Fruit fly (Drosophila melanogaster) whole organism, prepupa: ENCODE results near the gene Ns1.
A peak's percentile ranks its signal among the peaks of the same experiment; 100 is the strongest.

ENCODE experiments used
- CG10631 ChIP-seq: fragments of 200-800 bp; sonication (Bioruptor generic); optimal IDR thresholded peaks from 2 replicates; lab custom pipeline; 2016; ENCODE audit warnings: missing biosample characterization, missing genetic modification characterization
- CG11294 ChIP-seq: fragments of 200-800 bp; sonication (Bioruptor generic); IDR thresholded peaks from 2 replicates; pipeline ENCODE4 v1.3.6; 2022; ENCODE audit warnings: missing biosample characterization, missing genetic modification characterization
- CG11762 ChIP-seq: fragments of 200-800 bp; sonication (Bioruptor generic); optimal IDR thresholded peaks from 3 replicates; lab custom pipeline; 2016; ENCODE audit warnings: missing biosample characterization, missing genetic modification characterization; ENCODE audit not compliant: insufficient read depth
- CG11902 ChIP-seq: fragments of 200-800 bp; sonication (Bioruptor generic); optimal IDR thresholded peaks from 3 replicates; lab custom pipeline; 2016; ENCODE audit warnings: missing biosample characterization, missing genetic modification characterization
- CG15336 ChIP-seq: fragments of 200-800 bp; sonication (Bioruptor generic); IDR thresholded peaks from 2 replicates; pipeline ENCODE4 v1.3.6; 2022; ENCODE audit warnings: missing biosample characterization, missing genetic modification characterization
- CG16779 ChIP-seq: fragments of 200-800 bp; sonication (Bioruptor generic); optimal IDR thresholded peaks from 3 replicates; lab custom pipeline; 2017; ENCODE audit warnings: missing biosample characterization, mild to moderate bottlenecking, missing genetic modification characterization
- CG3032 ChIP-seq: fragments of 200-800 bp; optimal IDR thresholded peaks from 2 replicates; lab custom pipeline; 2019; ENCODE audit warnings: missing biosample characterization, mild to moderate bottlenecking, missing genetic modification characterization, moderate library complexity
- CG31627 ChIP-seq: fragments of 200-800 bp; sonication (Bioruptor generic); optimal IDR thresholded peaks from 3 replicates; lab custom pipeline; 2016; ENCODE audit warnings: missing biosample characterization, missing genetic modification characterization
- CG32006 ChIP-seq: fragments of 200-800 bp; sonication (Bioruptor generic); optimal IDR thresholded peaks from 3 replicates; lab custom pipeline; 2017; ENCODE audit warnings: missing biosample characterization, mild to moderate bottlenecking, missing genetic modification characterization
- CG34406 ChIP-seq: fragments of 200-800 bp; sonication (Bioruptor generic); optimal IDR thresholded peaks from 3 replicates; lab custom pipeline; 2016; ENCODE audit warnings: missing biosample characterization, missing genetic modification characterization
- CG3919 ChIP-seq: fragments of 200-800 bp; sonication (Bioruptor generic); optimal IDR thresholded peaks from 3 replicates; lab custom pipeline; 2016; ENCODE audit warnings: missing biosample characterization, missing genetic modification characterization
- CG4318 ChIP-seq: fragments of 200-800 bp; sonication (Bioruptor generic); optimal IDR thresholded peaks from 3 replicates; lab custom pipeline; 2017; ENCODE audit warnings: missing biosample characterization, mild to moderate bottlenecking, missing genetic modification characterization
- CG6163 ChIP-seq: fragments of 200-800 bp; sonication (Bioruptor generic); IDR thresholded peaks from 3 replicates; pipeline ENCODE4 v1.3.6; 2022; ENCODE audit warnings: missing biosample characterization, missing genetic modification characterization
- CG6276 ChIP-seq: fragments of 200-800 bp; sonication (Bioruptor generic); optimal IDR thresholded peaks from 2 replicates; lab custom pipeline; 2017; ENCODE audit warnings: missing biosample characterization, mild to moderate bottlenecking, missing genetic modification characterization
- CG6792 ChIP-seq: fragments of 200-800 bp; sonication (Bioruptor generic); optimal IDR thresholded peaks from 3 replicates; lab custom pipeline; 2016; ENCODE audit warnings: missing biosample characterization, missing genetic modification characterization
- CG6808 ChIP-seq: fragments of 200-800 bp; sonication (Bioruptor generic); optimal IDR thresholded peaks from 3 replicates; lab custom pipeline; 2017; ENCODE audit warnings: missing biosample characterization, missing genetic modification characterization, mild to moderate bottlenecking, moderate library complexity, missing genetic modification reagents
- CG7368 ChIP-seq: fragments of 200-800 bp; sonication (Bioruptor generic); optimal IDR thresholded peaks from 3 replicates; lab custom pipeline; 2016; ENCODE audit warnings: missing biosample characterization, missing genetic modification characterization
- CG8119 ChIP-seq: fragments of 200-800 bp; sonication (Bioruptor generic); IDR thresholded peaks from 3 replicates; pipeline ENCODE4 v1.3.6; 2022; ENCODE audit warnings: missing biosample characterization, missing genetic modification characterization
- CG8319 ChIP-seq: fragments of 200-800 bp; sonication (Bioruptor generic); optimal IDR thresholded peaks from 3 replicates; lab custom pipeline; 2016; ENCODE audit warnings: missing biosample characterization, missing genetic modification characterization
- CG8632 ChIP-seq: fragments of 200-800 bp; sonication (Bioruptor generic); optimal IDR thresholded peaks from 3 replicates; lab custom pipeline; 2016; ENCODE audit warnings: missing biosample characterization, missing genetic modification characterization
- CG9139 ChIP-seq: fragments of 200-800 bp; sonication (Bioruptor generic); optimal IDR thresholded peaks from 3 replicates; lab custom pipeline; 2017; ENCODE audit warnings: missing biosample characterization, mild to moderate bottlenecking, missing genetic modification characterization
- Eip75B ChIP-seq: fragments of 200-800 bp; sonication (Bioruptor generic); optimal IDR thresholded peaks from 3 replicates; lab custom pipeline; 2016; ENCODE audit warnings: missing biosample characterization, missing genetic modification characterization
- Eip93F ChIP-seq: fragments of 200-800 bp; sonication (Bioruptor generic); optimal IDR thresholded peaks from 2 replicates; lab custom pipeline; 2016; ENCODE audit warnings: missing biosample characterization, mild to moderate bottlenecking, missing genetic modification characterization
- Ets96B ChIP-seq: fragments of 200-800 bp; optimal IDR thresholded peaks from 2 replicates; lab custom pipeline; 2019; ENCODE audit warnings: missing biosample characterization, mild to moderate bottlenecking, missing genetic modification characterization, moderate library complexity
- Gug ChIP-seq: fragments of 200-800 bp; sonication (Bioruptor generic); IDR thresholded peaks from 2 replicates; pipeline ENCODE4 v1.3.6; 2022; ENCODE audit warnings: missing biosample characterization, missing genetic modification characterization
- Hr38 ChIP-seq: sonication (Bioruptor generic); optimal IDR thresholded peaks from 2 replicates; lab custom pipeline; 2016; ENCODE audit warnings: missing biosample characterization, missing genetic modification characterization
- Hr39 ChIP-seq: fragments of 200-800 bp; sonication (Bioruptor generic); optimal IDR thresholded peaks from 2 replicates; lab custom pipeline; 2016; ENCODE audit warnings: missing biosample characterization, missing genetic modification characterization
- Hr4 ChIP-seq: fragments of 200-800 bp; sonication (Bioruptor generic); optimal IDR thresholded peaks from 3 replicates; lab custom pipeline; 2016; ENCODE audit warnings: missing biosample characterization, missing genetic modification characterization
- Lpt ChIP-seq: fragments of 200-800 bp; sonication (Bioruptor generic); optimal IDR thresholded peaks from 3 replicates; lab custom pipeline; 2016; ENCODE audit warnings: missing biosample characterization, missing genetic modification characterization
- Met ChIP-seq: fragments of 200-800 bp; sonication (Bioruptor generic); optimal IDR thresholded peaks from 3 replicates; lab custom pipeline; 2016; ENCODE audit warnings: missing biosample characterization, missing genetic modification characterization
- Sox14 ChIP-seq: fragments of 200-800 bp; sonication (Bioruptor generic); optimal IDR thresholded peaks from 3 replicates; lab custom pipeline; 2016; ENCODE audit warnings: missing biosample characterization, missing genetic modification characterization
- achi ChIP-seq: fragments of 200-800 bp; sonication (Bioruptor generic); optimal IDR thresholded peaks from 3 replicates; lab custom pipeline; 2016; ENCODE audit warnings: missing biosample characterization, missing genetic modification characterization
- acj6 ChIP-seq: fragments of 200-800 bp; sonication (Bioruptor generic); optimal IDR thresholded peaks from 3 replicates; lab custom pipeline; 2016; ENCODE audit warnings: missing biosample characterization, missing genetic modification characterization
- cyc ChIP-seq: fragments of 200-800 bp; sonication (Bioruptor generic); optimal IDR thresholded peaks from 3 replicates; lab custom pipeline; 2016; ENCODE audit warnings: missing biosample characterization, missing genetic modification characterization
- eg ChIP-seq: fragments of 200-800 bp; sonication (Bioruptor generic); IDR thresholded peaks from 3 replicates; pipeline ENCODE4 v1.3.6; 2022; ENCODE audit warnings: missing biosample characterization, missing genetic modification characterization
- esn ChIP-seq: fragments of 200-800 bp; sonication (Bioruptor generic); optimal IDR thresholded peaks from 2 replicates; lab custom pipeline; 2016; ENCODE audit warnings: missing biosample characterization, mild to moderate bottlenecking, missing genetic modification characterization, moderate library complexity
- fd59A ChIP-seq: fragments of 200-800 bp; sonication (Bioruptor generic); optimal IDR thresholded peaks from 2 replicates; lab custom pipeline; 2017; ENCODE audit warnings: missing biosample characterization, mild to moderate bottlenecking, missing genetic modification characterization, missing genetic modification reagents
- fd85E ChIP-seq: fragments of 200-800 bp; sonication (Bioruptor generic); optimal IDR thresholded peaks from 3 replicates; lab custom pipeline; 2016; ENCODE audit warnings: missing biosample characterization, missing genetic modification characterization
- lz ChIP-seq: fragments of 200-800 bp; sonication (Bioruptor generic); optimal IDR thresholded peaks from 3 replicates; lab custom pipeline; 2016; ENCODE audit warnings: missing biosample characterization, missing genetic modification characterization
- net ChIP-seq: fragments of 200-800 bp; sonication (Bioruptor generic); optimal IDR thresholded peaks from 3 replicates; lab custom pipeline; 2016; ENCODE audit warnings: missing biosample characterization, missing genetic modification characterization
- salr ChIP-seq, 2 experiments: fragments of 200-800 bp; sonication (Bioruptor generic); optimal IDR thresholded peaks; 3 replicates each; lab custom pipeline; 2016 to 2018; ENCODE audit warnings: missing biosample characterization in 2 of 2, missing genetic modification characterization in 2 of 2, mild to moderate bottlenecking in 1 of 2
- spab ChIP-seq: fragments of 200-800 bp; sonication (Bioruptor generic); optimal IDR thresholded peaks from 2 replicates; lab custom pipeline; 2017; ENCODE audit warnings: missing biosample characterization, mild to moderate bottlenecking, missing genetic modification characterization, missing genetic modification reagents
- ss ChIP-seq, 2 experiments: fragments of 200-800 bp; sonication (Bioruptor generic); optimal IDR thresholded peaks; 2 replicates in 1 of 2; 3 replicates in 1 of 2; lab custom pipeline; 2017 to 2018; ENCODE audit warnings: mild to moderate bottlenecking in 2 of 2, missing biosample characterization in 2 of 2, missing genetic modification characterization in 2 of 2, moderate library complexity in 1 of 2
- svp ChIP-seq: fragments of 200-800 bp; sonication (Bioruptor generic); peaks from one replicate; lab custom pipeline; 2016; ENCODE audit warnings: missing biosample characterization, missing genetic modification characterization
- topi ChIP-seq: fragments of 200-800 bp; sonication (Bioruptor generic); optimal IDR thresholded peaks from 3 replicates; lab custom pipeline; 2016; ENCODE audit warnings: missing biosample characterization, missing genetic modification characterization

Gene Ns1

DNA sequence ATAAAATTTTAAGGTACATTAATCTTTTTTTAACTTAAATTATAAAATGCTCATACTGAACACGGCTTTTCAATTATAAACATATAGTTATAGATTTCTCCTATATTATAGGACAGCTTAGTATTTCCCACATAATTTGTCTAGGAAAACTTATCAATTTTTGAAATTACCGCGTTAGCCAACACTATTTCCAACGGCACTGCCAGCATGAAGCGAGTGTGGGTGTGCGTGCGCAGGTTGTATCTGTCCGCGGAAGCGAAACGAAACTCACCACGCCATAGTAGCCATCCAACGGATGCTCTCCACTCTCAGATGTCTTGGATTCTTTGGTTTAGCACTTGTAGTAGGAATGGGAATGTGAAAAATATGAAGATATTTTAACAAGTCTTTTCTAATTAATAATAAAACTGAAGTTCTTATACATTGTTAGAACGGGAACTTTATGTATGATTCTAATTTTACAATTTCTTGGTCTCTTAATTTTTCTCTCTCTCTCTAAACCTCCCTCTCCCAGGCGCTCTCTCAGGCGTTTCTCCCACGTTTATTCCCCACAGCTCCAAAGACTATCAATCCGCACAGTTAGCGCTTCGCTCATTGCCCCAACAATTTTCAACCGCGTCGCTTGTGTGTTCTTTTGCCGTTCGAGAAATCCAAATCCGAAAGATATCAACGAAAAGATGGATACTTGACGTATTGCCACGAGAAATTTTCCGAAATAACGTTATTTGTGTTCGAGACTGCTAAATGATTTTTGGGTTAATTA lies 18.9 kb downstream of the Ns1 start, which contains the start of gene Dad (continued):
- TF ChIP-seq fd85E (no peak), svp (GFP tag; lab: Kevin White, UChicago) (peak; percentile 82), cyc (GFP tag; lab: Kevin White, UChicago) (peak; percentile 16), Sox14 (GFP tag; lab: Kevin White, UChicago) (peak; percentile 26), CG32006 (no peak), CG6276 (GFP tag; lab: Kevin White, UChicago) (no peak), CG8632 (GFP tag; lab: Kevin White, UChicago) (peak; percentile 28), CG11294 (GFP tag; lab: Robert Waterston, UW) (no peak), CG10631 (peak; percentile 9), lz (GFP tag; lab: Kevin White, UChicago) (peak; percentile 57), ss (GFP tag; optimal IDR thresholded peaks at IDR 0.05; lab: Kevin White, UChicago) (peak; percentile 8 to 39), CG8319 (no peak), CG34406 (GFP tag; lab: Kevin White, UChicago) (peak; percentile 31), CG6163 (peak; percentile 49), Hr4 (GFP tag; lab: Kevin White, UChicago) (no peak), Hr39 (GFP tag; lab: Kevin White, UChicago) (peak; percentile 28), Ets96B (tag; lab: Kevin White, UChicago) (no peak), CG31627 (peak; percentile 19), CG7368 (no peak), CG3919 (GFP tag; lab: Kevin White, UChicago) (peak; percentile 25), CG11902 (no peak), Eip75B (GFP tag; lab: Kevin White, UChicago) (peak; percentile 16), salr (GFP tag; optimal IDR thresholded peaks at IDR 0.05; lab: Kevin White, UChicago) (no peak), Met (GFP tag; lab: Kevin White, UChicago) (peak; percentile 63), esn (peak; percentile 65), CG3032 (tag; lab: Kevin White, UChicago) (peak; percentile 21), Gug (GFP tag; lab: Robert Waterston, UW) (no peak), Hr38 (no peak)
- TF ChIP-seq, all 60 proteins: peak for 35

DNA sequence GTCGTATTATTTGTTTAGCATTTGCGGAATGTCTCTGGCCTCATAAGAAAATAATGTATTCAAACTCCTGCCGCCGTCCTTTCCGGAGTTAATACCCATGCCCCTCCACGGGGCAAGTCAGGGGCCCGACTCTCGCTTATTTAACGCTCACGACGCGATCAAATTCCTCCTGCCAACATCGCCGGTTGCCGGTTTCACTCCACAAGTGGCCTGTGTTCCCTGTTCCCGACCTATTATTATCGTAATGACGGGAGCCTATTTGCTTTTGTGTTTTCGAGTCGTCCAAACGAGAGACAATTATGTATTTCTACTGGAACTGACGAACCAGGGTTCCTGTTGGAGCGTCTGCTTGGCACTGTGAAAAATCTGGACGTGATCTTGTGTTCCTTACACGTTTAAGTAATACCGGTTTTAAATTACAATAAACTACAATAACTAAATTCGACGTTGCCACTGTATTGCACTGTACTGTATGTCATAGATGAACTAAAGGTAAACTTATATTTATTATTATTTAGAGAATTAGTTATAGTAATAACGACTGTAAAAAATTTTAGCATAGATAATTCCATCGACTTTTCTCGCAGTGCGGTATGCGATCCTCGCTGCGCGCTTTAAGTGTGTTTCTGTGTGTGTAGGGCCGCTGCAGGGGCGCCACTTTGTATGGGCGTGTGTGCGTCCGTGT lies 19.9 kb downstream of the Ns1 start:
- TF ChIP-seq esn (peak; percentile 78), CG3032 (tag; lab: Kevin White, UChicago) (peak; percentile 90), topi (GFP tag; lab: Kevin White, UChicago) (peak; percentile 68), CG34406 (GFP tag; lab: Kevin White, UChicago) (peak; percentile 67), spab (peak; percentile 78), CG6276 (GFP tag; lab: Kevin White, UChicago) (peak; percentile 11), CG8119 (GFP tag; lab: Robert Waterston, UW) (peak; percentile 64), Sox14 (GFP tag; lab: Kevin White, UChicago) (peak; percentile 63), CG4318 (peak; percentile 26), eg (GFP tag; lab: Robert Waterston, UW) (0 out of 3 replicates have a peak, but pooled peaks have one; percentile 9), Ets96B (tag; lab: Kevin White, UChicago) (peak; percentile 86), net (peak; percentile 62), acj6 (GFP tag; lab: Kevin White, UChicago) (peak; percentile 63), CG15336 (GFP tag; lab: Robert Waterston, UW) (peak; percentile 34; the same call in 1 of the 2 replicates), CG11762 (GFP tag; lab: Kevin White, UChicago) (peak; percentile 61), CG7368 (peak; percentile 50), fd59A (GFP tag; lab: Kevin White, UChicago) (peak; percentile 87), CG6808 (GFP tag; lab: Kevin White, UChicago) (peak; percentile 89), Lpt (GFP tag; lab: Kevin White, UChicago) (peak; percentile 57), cyc (GFP tag; lab: Kevin White, UChicago) (peak; percentile 62), CG6792 (GFP tag; lab: Kevin White, UChicago) (peak; percentile 76), Eip93F (peak; percentile 48), CG31627 (peak; percentile 47), Hr38 (no peak), achi (GFP tag; lab: Kevin White, UChicago) (peak; percentile 80), lz (GFP tag; lab: Kevin White, UChicago) (peak; percentile 61), CG9139 (GFP tag; lab: Kevin White, UChicago) (peak; percentile 72), CG16779 (tag; lab: Kevin White, UChicago) (peak; percentile 71), Hr39 (GFP tag; lab: Kevin White, UChicago) (peak; percentile 49), ss (GFP tag; optimal IDR thresholded peaks at IDR 0.05; lab: Kevin White, UChicago) (peak; percentile 88 to 89), CG3919 (GFP tag; lab: Kevin White, UChicago) (peak; percentile 79), Hr4 (GFP tag; lab: Kevin White, UChicago) (peak; percentile 41), svp (GFP tag; lab: Kevin White, UChicago) (peak; percentile 82), CG10631 (peak; percentile 74)
